Worm (Caenorhabditis elegans) whole organism, dauer: ENCODE results near the gene C30G12.6.

Experiments used
- unc-62 ChIP-seq: sonication (generic microtip); optimal IDR thresholded peaks from 2 replicates; lab custom pipeline; 2017; ENCODE audit warnings: missing biosample characterization, missing genetic modification reagents, missing genetic modification characterization

Gene C30G12.6

DNA sequence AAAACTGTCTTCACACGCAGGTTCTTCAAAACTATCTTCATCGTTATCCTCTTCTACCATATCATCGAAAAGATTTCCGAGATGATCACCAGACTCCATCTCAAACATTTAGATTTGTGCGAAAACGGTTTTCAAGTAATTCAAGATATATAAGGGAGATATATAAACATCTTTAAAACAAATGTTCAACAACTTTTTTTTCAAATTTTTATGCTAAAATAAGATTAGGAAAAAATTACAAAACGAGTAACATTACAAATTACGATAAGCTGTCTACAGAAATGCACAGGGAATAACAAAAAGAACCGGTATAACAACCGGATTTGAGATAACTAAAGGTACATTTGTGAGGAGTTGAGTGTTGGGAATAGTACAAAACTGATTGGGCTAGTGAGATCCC lies at the start of gene C30G12.6:
TSS of gene C30G12.6 (minus strand) at position 101 of the 400 bp plus-strand sequence.
- TF ChIP-seq unc-62 = no peak

DNA sequence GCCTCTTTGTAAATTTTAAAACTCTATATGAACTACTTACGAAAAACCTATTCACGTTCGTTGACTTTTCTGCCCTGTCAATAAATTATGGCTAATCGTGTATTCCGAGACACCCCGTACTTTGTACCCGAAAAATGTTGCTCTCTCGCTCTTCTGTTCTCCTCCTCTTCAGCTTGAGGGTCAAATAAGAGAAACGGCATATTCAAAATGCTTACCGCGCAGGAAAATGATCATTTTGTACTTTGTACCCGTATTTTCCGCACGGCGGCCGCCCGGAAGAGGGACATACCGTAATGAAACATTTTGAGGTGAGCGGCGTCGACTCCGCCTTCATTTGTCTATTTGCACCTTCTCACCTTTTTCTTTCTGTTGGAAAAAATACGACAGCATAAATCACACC lies 47.9 kb upstream of the C30G12.6 start:
- no peak for TF ChIP-seq unc-62

DNA sequence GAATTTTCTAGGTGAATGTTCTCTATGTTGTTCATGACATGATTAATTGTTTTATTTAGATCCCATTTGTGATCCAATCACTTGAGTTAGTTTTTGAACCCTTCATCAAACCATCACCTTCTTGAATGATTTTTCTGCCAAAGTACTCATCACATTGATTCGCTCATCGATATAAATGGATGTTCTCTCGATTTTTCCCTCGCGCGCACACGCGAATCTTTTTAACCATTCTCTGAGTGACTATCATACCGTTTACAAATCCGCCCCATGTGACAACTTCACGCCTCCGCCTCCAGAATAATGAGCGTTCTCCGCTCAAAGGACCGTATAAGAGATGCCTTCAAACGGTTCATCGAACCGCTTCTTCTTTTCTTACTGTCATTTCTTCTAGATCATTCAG lies 47.1 kb upstream of the C30G12.6 start:
- no peak for TF ChIP-seq unc-62

DNA sequence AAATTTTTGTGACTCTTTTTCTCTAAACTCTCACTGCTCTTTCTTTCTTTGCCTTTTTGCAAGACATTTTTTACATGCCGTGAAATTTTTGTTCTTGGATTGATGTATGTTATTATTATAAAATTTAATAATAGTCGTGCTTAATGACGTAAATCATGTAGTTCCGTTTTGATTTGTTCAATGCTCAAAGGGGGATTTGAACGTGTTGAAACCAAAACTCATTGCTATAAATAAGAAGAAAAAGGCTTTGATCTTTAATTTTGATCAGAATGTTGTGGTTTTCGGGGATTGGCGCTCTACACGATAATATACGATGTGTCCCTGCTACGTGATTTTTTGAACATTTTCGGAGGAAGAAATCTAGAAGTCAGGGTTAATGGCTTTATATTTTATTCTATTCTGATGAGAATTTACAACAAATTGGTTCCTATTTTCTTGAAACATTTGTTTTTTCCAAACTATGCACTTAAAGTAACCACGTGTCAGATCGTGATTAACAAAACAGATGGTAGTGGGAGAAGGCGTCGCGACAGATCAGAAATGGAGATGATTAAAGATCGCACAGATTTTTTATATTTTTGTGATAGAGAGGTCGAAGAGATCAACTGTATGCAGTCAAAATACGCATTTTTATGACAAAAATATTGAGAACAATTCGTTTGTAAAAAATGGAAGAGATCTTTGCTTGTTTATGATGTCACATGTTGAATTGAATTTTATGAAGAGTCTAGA lies 45.9 kb upstream of the C30G12.6 start:
- TF ChIP-seq unc-62 = no peak

DNA sequence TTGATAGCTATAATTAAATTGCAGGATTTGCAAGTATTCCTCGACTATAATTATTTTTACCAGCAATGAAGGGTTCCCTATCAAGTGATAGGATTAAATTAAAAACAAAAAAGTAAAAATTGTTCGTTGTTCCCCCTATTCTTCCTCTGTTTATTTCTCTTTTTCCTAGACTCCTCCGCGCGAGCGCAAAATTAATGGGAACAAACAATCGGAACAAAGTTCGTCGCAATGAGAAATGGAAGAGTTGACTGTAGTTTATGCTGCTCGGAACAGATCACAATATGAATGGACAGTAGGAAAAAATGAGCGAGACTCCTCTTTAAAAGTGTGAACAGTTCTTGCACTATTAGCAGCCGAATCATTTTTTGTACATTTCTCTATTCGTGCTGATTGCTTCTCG lies 44.9 kb upstream of the C30G12.6 start:
- no peak for TF ChIP-seq unc-62

DNA sequence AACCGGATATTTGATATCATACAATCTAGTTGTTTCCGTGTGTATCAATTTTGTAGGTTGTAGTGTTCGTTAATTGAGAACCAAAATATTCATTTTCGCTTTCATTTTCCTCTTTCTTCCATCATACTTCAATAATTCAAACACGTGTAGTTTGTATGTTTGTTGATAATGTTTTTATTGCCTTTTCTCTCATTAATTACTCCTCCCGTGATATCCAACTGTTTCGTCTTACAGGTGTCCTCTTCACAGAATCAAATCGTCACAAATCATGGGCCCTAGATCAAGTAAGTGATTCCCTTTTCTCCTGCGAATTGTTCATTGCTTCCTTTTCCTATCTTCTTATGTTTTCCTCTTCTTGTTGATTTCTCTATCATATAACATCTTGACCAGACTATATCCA lies 43.2 kb upstream of the C30G12.6 start, which contains the start of gene nhr-21:
TSS of gene nhr-21 (plus strand) at position 235 of the 400 bp plus-strand sequence.
- TF ChIP-seq unc-62 = no peak

DNA sequence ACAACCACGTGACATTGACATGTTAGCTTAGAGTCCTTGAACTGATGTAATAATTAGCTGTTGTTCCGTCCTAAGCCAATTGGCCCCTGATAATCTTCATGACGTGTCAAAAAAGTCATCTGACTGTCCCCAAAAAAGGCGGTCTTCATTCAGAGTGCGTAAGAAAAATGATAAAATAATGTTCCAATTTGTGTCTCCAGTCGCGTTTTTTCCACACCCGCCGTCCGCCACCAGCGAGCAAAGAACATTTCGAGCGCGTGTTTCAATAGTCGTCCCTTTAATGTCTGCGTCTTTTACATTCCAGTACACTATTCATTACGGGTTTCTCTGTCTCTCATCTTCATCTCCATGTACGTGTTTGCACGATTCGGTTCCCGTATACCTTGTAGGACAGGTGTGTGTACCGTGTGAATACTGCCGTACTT lies 41.7 kb upstream of the C30G12.6 start:
- TF ChIP-seq unc-62 = no peak

ce11 chrII:7331224-7331623 lies 35.4 kb upstream of the C30G12.6 start, which contains the start of gene npax-1:
npax-1 (minus strand) TSS chrII:7331324.
- no peak for TF ChIP-seq unc-62

ce11 chrII:7326997-7327396 lies 31.2 kb upstream of the C30G12.6 start:
- TF ChIP-seq unc-62 = no peak

DNA sequence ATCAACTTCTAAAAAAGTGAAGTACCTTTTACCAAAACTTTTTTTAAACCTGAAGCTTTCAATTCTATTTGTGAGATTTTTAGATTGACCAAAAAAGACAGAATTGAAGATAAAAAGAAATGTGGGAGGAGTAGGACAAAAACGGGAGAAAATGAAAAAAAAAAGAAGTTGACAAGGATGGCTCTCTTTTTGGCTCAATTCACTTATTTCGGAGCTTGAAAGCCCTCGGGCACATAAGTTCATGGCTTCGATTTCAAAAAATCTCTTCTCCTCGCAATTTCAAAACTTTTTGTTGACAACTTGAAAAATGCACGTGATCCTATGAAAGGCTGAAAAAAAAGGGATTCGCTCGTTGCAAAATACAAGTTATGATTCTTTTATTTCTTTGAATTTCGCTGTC lies 30.4 kb upstream of the C30G12.6 start:
- TF ChIP-seq unc-62 = no peak

DNA sequence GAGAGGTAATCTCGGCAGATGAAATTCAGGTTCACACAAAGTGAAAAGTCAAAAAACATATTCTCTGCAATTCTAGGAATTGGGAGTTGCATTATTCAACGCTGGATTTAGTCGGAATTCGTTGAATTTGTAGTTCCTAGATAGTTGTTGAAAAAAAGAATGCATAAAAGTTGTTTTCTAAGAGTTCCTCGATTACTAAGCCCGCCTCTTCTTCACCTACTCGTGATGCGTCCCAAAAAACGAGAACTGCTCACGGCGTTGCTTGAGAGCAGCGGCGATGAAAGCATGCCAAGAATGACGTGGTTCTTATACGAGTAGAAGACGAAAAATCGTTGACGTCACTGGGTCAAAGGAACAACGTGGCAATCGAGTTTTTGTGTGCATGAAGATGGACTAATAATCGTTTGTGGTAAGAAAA lies 29.3 kb upstream of the C30G12.6 start:
- TF ChIP-seq unc-62 = no peak

ce11 chrII:7323925-7324324 lies 28.1 kb upstream of the C30G12.6 start, which contains the start of gene F21D12.3:
F21D12.3 (minus strand) TSS chrII:7324025.
- no peak for TF ChIP-seq unc-62

DNA sequence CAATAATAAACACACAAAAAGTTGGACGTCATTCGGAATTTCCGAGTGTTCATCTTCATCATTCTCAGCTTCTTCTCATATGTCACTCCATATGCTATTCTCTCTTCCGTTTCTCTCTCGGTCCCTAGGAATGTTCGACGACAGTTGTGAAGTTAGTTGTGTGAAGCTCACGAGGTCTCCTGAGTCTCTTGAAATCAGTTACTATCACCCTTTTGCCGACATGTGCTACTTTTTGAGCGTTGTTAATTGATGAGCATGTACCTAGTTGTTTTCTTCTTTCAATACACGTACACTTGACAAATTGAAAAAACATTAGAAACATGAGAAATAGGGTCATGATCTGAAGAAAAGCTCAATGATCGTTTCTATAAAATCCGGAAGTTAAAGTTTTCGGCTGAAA lies 27.5 kb upstream of the C30G12.6 start:
- TF ChIP-seq unc-62 = no peak

DNA sequence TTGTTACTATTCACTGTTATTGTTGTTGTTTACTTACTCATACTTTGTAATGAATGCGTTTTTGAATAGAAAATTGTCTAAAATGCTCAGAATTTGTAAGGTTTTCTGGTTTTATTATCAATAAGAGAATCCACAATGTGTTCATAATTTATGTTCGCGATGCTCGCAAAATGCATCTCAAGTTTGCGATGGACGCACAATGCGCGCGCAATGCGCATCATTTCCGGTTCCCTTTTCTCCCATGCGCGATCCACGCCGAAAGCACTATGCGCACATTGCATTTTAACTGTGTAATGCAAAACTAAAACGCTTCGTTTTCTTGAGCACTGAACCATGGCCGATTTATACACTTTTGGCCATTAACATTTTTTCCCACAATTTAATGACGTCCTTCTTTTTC lies 23.7 kb upstream of the C30G12.6 start:
- TF ChIP-seq unc-62 = no peak

- TF ChIP-seq unc-62 = no peak
Observed at ce11 chrII:7317468-7317867, 21.7 kb upstream of the C30G12.6 start, which contains the start of gene F21D12.2. F21D12.2 (plus strand) TSS chrII:7317768.

ce11 chrII:7314083-7314482 lies 18.3 kb upstream of the C30G12.6 start, which contains the start of gene F45E12.6:
F45E12.6 (minus strand) TSS chrII:7314183.
- no peak for TF ChIP-seq unc-62

DNA sequence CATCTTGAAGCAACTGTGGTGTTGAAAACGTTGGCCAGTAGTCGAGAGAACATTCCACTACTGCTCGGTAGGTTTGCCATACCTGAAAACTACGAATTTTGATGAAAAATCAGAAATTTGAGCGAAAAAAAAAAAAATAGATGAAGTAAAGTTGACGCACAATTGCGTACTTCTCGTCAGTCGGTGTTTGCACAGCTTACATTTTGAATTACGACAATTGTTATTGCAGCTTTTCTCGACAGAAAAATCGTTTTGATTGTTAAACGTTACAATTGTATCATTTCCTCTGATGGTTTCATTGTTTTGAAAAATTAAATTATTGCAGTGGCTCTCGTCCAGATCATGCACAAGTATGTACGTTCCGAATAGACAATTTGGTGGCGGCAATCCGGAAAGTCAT lies 14.2 kb upstream of the C30G12.6 start, which contains the start of the genes F45E12.5 and cnep-1:
TSS of gene F45E12.5 (minus strand) at position 93 of the 400 bp plus-strand sequence.
TSS of gene cnep-1 (plus strand) at position 326 of the 400 bp plus-strand sequence.
- TF ChIP-seq unc-62 = no peak

- no peak for TF ChIP-seq unc-62
Observed at ce11 chrII:7305558-7305957, 9.7 kb upstream of the C30G12.6 start, which contains the start of gene brf-1. brf-1 (plus strand) TSS chrII:7305858.
